Worm (Caenorhabditis elegans): ENCODE measurements around the gene unc-49.

The unc-49 gene

ce11 chrIII:10533310-10533709 is 12.7 kb downstream of the unc-49 start:
- no peak for TF ChIP-seq mls-2 (tag; optimal IDR thresholded peaks at IDR 0.05)
- peak; percentile 30 for TF ChIP-seq unc-62 (GFP tag; optimal IDR thresholded peaks at IDR 0.05)
- TF ChIP-seq nhr-12 (tag; optimal IDR thresholded peaks at IDR 0.05) = no peak
- TF ChIP-seq hlh-1 (tag; optimal IDR thresholded peaks at IDR 0.05) = no peak
- TF ChIP-seq snpc-4 (tag; optimal IDR thresholded peaks at IDR 0.05) = no peak
- peak; percentile 79 for TF ChIP-seq elt-3 (tag; optimal IDR thresholded peaks at IDR 0.05)
- no peak for TF ChIP-seq drap-1 (GFP tag; optimal IDR thresholded peaks at IDR 0.05)
- no peak for TF ChIP-seq blmp-1 (tag; optimal IDR thresholded peaks at IDR 0.05)
- no peak for TF ChIP-seq ceh-43 (GFP tag; optimal IDR thresholded peaks at IDR 0.05)
- TF ChIP-seq flh-1 (GFP tag; optimal IDR thresholded peaks at IDR 0.05) = no peak
- no peak for TF ChIP-seq lin-13 (tag; optimal IDR thresholded peaks at IDR 0.05)
- TF ChIP-seq bed-3 (GFP tag; optimal IDR thresholded peaks at IDR 0.05) = no peak

DNA sequence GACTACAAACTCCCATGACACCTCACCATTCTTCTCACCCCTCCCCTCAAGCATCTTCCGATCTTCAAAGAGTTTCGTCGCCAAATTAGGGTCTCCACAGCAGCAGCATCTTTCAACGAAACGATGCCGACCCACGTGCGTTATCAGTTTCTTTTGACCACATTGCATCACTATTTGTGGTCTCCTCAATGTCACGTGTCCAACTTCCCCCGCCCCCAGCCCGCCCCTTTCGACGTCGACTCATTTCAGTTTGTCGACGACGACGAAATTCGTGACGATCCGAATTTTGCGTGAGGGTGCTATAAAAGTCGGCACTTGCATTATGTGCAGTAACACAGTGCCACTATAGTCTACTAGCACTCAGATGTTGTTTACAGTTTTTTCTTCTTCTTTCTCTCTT is 13.6 kb downstream of the unc-49 start:
- TF ChIP-seq mab-5 (tag; optimal IDR thresholded peaks at IDR 0.05) = no peak
- TF ChIP-seq nhr-28 (tag; optimal IDR thresholded peaks at IDR 0.05) = no peak
- TF ChIP-seq ceh-83 (GFP tag; optimal IDR thresholded peaks at IDR 0.05) = no peak
- no peak for TF ChIP-seq nhr-12 (tag; optimal IDR thresholded peaks at IDR 0.05)
- no peak for TF ChIP-seq unc-62 (GFP tag; optimal IDR thresholded peaks at IDR 0.05)
- TF ChIP-seq mls-2 (tag; optimal IDR thresholded peaks at IDR 0.05) = no peak
- no peak for TF ChIP-seq ceh-39 (tag; optimal IDR thresholded peaks at IDR 0.05)
- TF ChIP-seq mep-1 (tag; optimal IDR thresholded peaks at IDR 0.05) = no peak
- no peak for TF ChIP-seq lin-13 (tag; optimal IDR thresholded peaks at IDR 0.05)
- no peak for TF ChIP-seq nhr-76 (tag; optimal IDR thresholded peaks at IDR 0.05)
- no peak for TF ChIP-seq sptf-1 (tag; optimal IDR thresholded peaks at IDR 0.05)
- no peak for TF ChIP-seq sem-2 (GFP tag; optimal IDR thresholded peaks at IDR 0.05)
- no peak for TF ChIP-seq elt-1 (tag; optimal IDR thresholded peaks at IDR 0.05; ENCODE audit: borderline replicate concordance, insufficient read depth)

DNA sequence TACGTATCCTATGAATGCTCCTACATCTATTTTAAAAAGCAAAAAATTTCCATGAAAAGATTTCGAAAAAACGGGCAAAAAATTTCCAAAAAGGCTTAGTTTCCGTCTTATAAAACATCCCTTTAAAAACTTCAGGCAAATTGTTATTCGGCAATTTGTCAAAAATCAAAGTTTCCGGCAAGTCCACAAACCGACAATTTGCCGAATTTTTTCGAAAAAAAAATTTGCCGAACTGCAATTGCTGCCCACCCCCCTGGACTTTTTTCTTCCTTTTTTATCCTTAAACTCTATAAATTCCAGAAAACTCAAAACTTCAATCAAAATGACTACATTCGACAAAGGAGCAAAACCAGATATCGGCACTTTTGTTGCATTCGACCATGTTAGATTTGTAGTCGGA is 14.7 kb downstream of the unc-49 start, which contains the start of gene hpd-1:
hpd-1 (plus strand) TSS at position 301 of the 400 bp plus-strand sequence.
- TF ChIP-seq nhr-2 (tag; optimal IDR thresholded peaks at IDR 0.05) (no peak), M03D4.4 (tag; optimal IDR thresholded peaks at IDR 0.05) (no peak), ces-1 (GFP tag; optimal IDR thresholded peaks at IDR 0.05) (no peak), lin-32 (GFP tag; optimal IDR thresholded peaks at IDR 0.05) (no peak), unc-120 (tag; optimal IDR thresholded peaks at IDR 0.05; ENCODE audit: poor library complexity, severe bottlenecking) (no peak), blmp-1 (tag; optimal IDR thresholded peaks at IDR 0.05) (no peak), unc-39 (tag; optimal IDR thresholded peaks at IDR 0.05) (no peak), ztf-11 (tag; optimal IDR thresholded peaks at IDR 0.05) (no peak), sem-2 (GFP tag; optimal IDR thresholded peaks at IDR 0.05) (no peak), tbx-8 (GFP tag; optimal IDR thresholded peaks at IDR 0.05) (no peak), lin-13 (tag; optimal IDR thresholded peaks at IDR 0.05) (no peak), mep-1 (tag; optimal IDR thresholded peaks at IDR 0.05) (no peak), unc-62 (GFP tag; optimal IDR thresholded peaks at IDR 0.05) (no peak), ceh-43 (GFP tag; optimal IDR thresholded peaks at IDR 0.05) (no peak), bed-3 (GFP tag; optimal IDR thresholded peaks at IDR 0.05) (no peak), sptf-1 (tag; optimal IDR thresholded peaks at IDR 0.05) (no peak), ceh-39 (tag; optimal IDR thresholded peaks at IDR 0.05) (no peak)

ce11 chrIII:10536087-10536723 is 15.6 kb downstream of the unc-49 start:
- TF ChIP-seq ceh-43 (GFP tag; optimal IDR thresholded peaks at IDR 0.05) (no peak), lin-32 (GFP tag; optimal IDR thresholded peaks at IDR 0.05) (no peak), nhr-12 (tag; optimal IDR thresholded peaks at IDR 0.05) (no peak), mab-5 (tag; optimal IDR thresholded peaks at IDR 0.05) (no peak), blmp-1 (tag; optimal IDR thresholded peaks at IDR 0.05) (no peak), flh-1 (GFP tag; optimal IDR thresholded peaks at IDR 0.05) (no peak), nhr-237 (tag; optimal IDR thresholded peaks at IDR 0.05) (no peak), tbx-8 (GFP tag; optimal IDR thresholded peaks at IDR 0.05) (no peak), zip-8 (tag; optimal IDR thresholded peaks at IDR 0.05) (no peak), hlh-1 (tag; optimal IDR thresholded peaks at IDR 0.05) (no peak), unc-120 (tag; optimal IDR thresholded peaks at IDR 0.05; ENCODE audit: poor library complexity, severe bottlenecking) (no peak), ham-2 (GFP tag; optimal IDR thresholded peaks at IDR 0.05) (no peak), M03D4.4 (tag; optimal IDR thresholded peaks at IDR 0.05) (no peak), elt-1 (tag; optimal IDR thresholded peaks at IDR 0.05; ENCODE audit: borderline replicate concordance, insufficient read depth) (no peak), ces-1 (GFP tag; optimal IDR thresholded peaks at IDR 0.05) (no peak), bed-3 (GFP tag; optimal IDR thresholded peaks at IDR 0.05) (no peak), unc-39 (tag; optimal IDR thresholded peaks at IDR 0.05) (no peak), cnd-1 (tag; optimal IDR thresholded peaks at IDR 0.05) (no peak), ceh-83 (GFP tag; optimal IDR thresholded peaks at IDR 0.05) (no peak)
